Worm (Caenorhabditis elegans): ENCODE results near the gene C25D7.9.

DNA sequence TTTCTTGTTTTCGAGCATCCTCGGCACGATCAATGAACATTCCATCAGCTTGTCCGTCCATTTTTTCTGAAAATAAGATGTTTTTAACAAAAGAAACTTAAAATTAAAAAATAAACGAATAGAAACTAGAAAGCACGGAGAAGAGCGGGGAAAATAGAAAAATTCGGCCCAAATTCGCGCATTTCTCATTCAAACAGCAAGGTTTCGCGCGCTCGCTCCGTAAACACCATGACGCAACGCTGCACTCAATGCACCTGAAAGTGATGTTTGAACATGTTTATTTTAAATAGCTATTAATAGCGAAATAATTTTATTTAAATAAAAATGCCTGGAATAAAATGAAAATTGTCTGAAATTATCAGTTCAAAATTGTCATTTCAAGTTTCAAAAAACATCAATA lies 5.4 kb upstream of the C25D7.9 start, which contains the start of the genes mcm-3 and C25D7.15:
- TF ChIP-seq ztf-4 (tag; optimal IDR thresholded peaks at IDR 0.05): no peak
- no peak for TF ChIP-seq lin-11 (tag; optimal IDR thresholded peaks at IDR 0.05)
- TF ChIP-seq nhr-77 (tag; optimal IDR thresholded peaks at IDR 0.05): no peak
- no peak for TF ChIP-seq ztf-11 (tag; optimal IDR thresholded peaks at IDR 0.05)
- no peak for TF ChIP-seq sma-3 (GFP tag; optimal IDR thresholded peaks at IDR 0.05)
- no peak for TF ChIP-seq elt-1 (tag; optimal IDR thresholded peaks at IDR 0.05)
- no peak for TF ChIP-seq nhr-12 (tag; optimal IDR thresholded peaks at IDR 0.05)
- TF ChIP-seq blmp-1 (tag; optimal IDR thresholded peaks at IDR 0.05; ENCODE audit: insufficient read depth): no peak
- no peak for TF ChIP-seq skn-1 (tag; optimal IDR thresholded peaks at IDR 0.05)
- no peak for TF ChIP-seq sem-4 (tag; optimal IDR thresholded peaks at IDR 0.05)
- TF ChIP-seq mab-5 (tag; optimal IDR thresholded peaks at IDR 0.05): no peak
- TF ChIP-seq gmeb-1 (tag; optimal IDR thresholded peaks at IDR 0.05): peak; percentile 75
- no peak for TF ChIP-seq mdl-1 (tag; optimal IDR thresholded peaks at IDR 0.05)
- no peak for TF ChIP-seq lsy-2 (tag; optimal IDR thresholded peaks at IDR 0.05)
